Fruit fly (Drosophila melanogaster) whole organism, adult: ENCODE data around the gene lsn.

Experiments used
- CG11617 ChIP-seq: fragments of 200-800 bp; sonication (Bioruptor generic); optimal IDR thresholded peaks from 2 replicates; lab custom pipeline; 2017; ENCODE audit warnings: mild to moderate bottlenecking, missing biosample characterization, missing genetic modification reagents, missing genetic modification characterization
- CG1620 ChIP-seq: fragments of 200-800 bp; sonication (Bioruptor generic); optimal IDR thresholded peaks from 2 replicates; lab custom pipeline; 2016; ENCODE audit warnings: missing biosample characterization, missing genetic modification characterization
- CG7045 ChIP-seq: fragments of 200-800 bp; sonication (Bioruptor generic); optimal IDR thresholded peaks from 2 replicates; lab custom pipeline; 2017; ENCODE audit warnings: missing biosample characterization, mild to moderate bottlenecking, missing genetic modification characterization
- Clk ChIP-seq: fragments of 200-800 bp; sonication (Bioruptor generic); optimal IDR thresholded peaks from 2 replicates; lab custom pipeline; 2017; ENCODE audit warnings: missing biosample characterization, missing genetic modification characterization
- Crg-1 ChIP-seq: fragments of 200-800 bp; sonication (Bioruptor generic); optimal IDR thresholded peaks from 2 replicates; lab custom pipeline; 2016; ENCODE audit warnings: missing biosample characterization, missing genetic modification characterization
- Hr96 ChIP-seq: fragments of 200-800 bp; sonication (Bioruptor generic); optimal IDR thresholded peaks from 2 replicates; lab custom pipeline; 2016; ENCODE audit warnings: missing biosample characterization, missing genetic modification characterization
- cnc ChIP-seq, 2 experiments: fragments of >200 bp; optimal IDR thresholded peaks; 2 replicates each; lab custom pipeline; 2017
- kay ChIP-seq: fragments of 200-800 bp; sonication (Bioruptor generic); peaks from one replicate; lab custom pipeline; 2016; ENCODE audit warnings: missing biosample characterization, missing genetic modification characterization, borderline replicate concordance
- ovo ChIP-seq: fragments of 200-800 bp; sonication (Bioruptor generic); optimal IDR thresholded peaks from 2 replicates; lab custom pipeline; 2016; ENCODE audit warnings: missing biosample characterization, missing genetic modification characterization
- pad ChIP-seq: fragments of 200-800 bp; sonication (Bioruptor generic); optimal IDR thresholded peaks from 3 replicates; lab custom pipeline; 2017; ENCODE audit warnings: missing biosample characterization, missing genetic modification characterization, mild to moderate bottlenecking, moderate library complexity, missing genetic modification reagents

DNA sequence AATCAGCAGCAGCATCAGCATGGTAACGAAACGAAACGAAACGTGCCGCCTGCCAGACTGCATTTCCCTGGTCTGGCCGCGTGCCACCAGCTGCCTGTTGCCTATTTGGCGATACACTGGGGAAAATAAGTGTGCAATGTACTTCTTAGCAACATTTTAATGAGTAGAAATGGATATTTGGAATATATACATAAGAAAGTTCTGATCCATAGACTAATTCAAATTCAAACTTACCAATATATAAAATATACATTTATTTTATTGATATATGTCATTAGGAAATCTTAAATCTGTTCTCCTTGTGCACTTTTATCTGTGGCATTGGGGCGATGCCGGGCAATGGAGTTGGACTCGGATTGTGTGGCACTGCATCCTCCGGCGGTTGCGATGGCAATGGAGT, 29.0 kb downstream of the lsn start:
- no peak for TF ChIP-seq cnc (optimal IDR thresholded peaks at IDR 0.05; lab: Kevin White, UChicago)
- no peak for TF ChIP-seq kay (GFP tag; lab: Kevin White, UChicago)
- TF ChIP-seq Clk (GFP tag; lab: Kevin White, UChicago): no peak
- no peak for TF ChIP-seq CG11617 (GFP tag; lab: Kevin White, UChicago)
- TF ChIP-seq Crg-1 (GFP tag; lab: Kevin White, UChicago): no peak
- no peak for TF ChIP-seq Hr96 (GFP tag; lab: Kevin White, UChicago)
- TF ChIP-seq pad: no peak
- TF ChIP-seq ovo: no peak
- TF ChIP-seq CG1620 (GFP tag; lab: Kevin White, UChicago): no peak
- TF ChIP-seq CG7045 (GFP tag; lab: Kevin White, UChicago): no peak
